Fruit fly (Drosophila melanogaster): ENCODE measurements around the gene CG7794.
A peak's percentile ranks its signal among the peaks of the same experiment; 100 is the strongest.

CG7794 gene

DNA sequence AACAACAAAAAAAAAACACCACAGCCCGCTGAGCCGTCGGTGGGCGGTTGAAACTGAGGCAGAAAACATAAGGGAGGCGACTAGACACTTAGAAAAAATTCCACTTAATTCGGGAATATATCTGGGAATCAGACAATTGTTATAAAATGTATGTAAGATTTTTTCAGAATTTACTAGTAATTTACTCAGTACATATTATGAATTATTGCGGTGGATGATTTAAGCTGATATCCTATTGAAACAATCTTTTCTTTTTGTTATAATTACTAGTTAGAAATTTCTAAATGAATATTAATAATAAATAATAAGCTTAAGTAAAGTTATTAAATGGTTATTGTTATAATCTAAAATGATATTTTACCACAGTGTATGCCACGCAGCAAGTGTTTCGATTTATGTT, 3.8 kb downstream of the CG7794 start (continued):
- TF ChIP-seq Blimp-1 (GFP tag; optimal IDR thresholded peaks at IDR 0.05) (no peak), CG4318 (GFP tag; optimal IDR thresholded peaks at IDR 0.05) (peak; percentile 13), dsx (GFP tag; optimal IDR thresholded peaks at IDR 0.05; ENCODE audit: poor library complexity, severe bottlenecking) (peak; percentile 29), Gug (GFP tag; IDR thresholded peaks at IDR 0.05) (no peak), CG11294 (GFP tag; IDR thresholded peaks at IDR 0.05) (no peak), Eip78C (GFP tag) (peak; percentile 65), CG16779 (tag; optimal IDR thresholded peaks at IDR 0.05) (no peak), Sox15 (GFP tag; optimal IDR thresholded peaks at IDR 0.05) (no peak), CG6808 (GFP tag; optimal IDR thresholded peaks at IDR 0.05) (peak; percentile 6), Sox14 (GFP tag; optimal IDR thresholded peaks at IDR 0.05) (no peak), CG34406 (GFP tag; optimal IDR thresholded peaks at IDR 0.05) (no peak), Smox (GFP tag; optimal IDR thresholded peaks at IDR 0.05) (no peak), dac (GFP tag; optimal IDR thresholded peaks at IDR 0.05) (no peak), lz (GFP tag; optimal IDR thresholded peaks at IDR 0.05) (no peak), OdsH (GFP tag; optimal IDR thresholded peaks at IDR 0.05) (peak; percentile 8), Eip93F (GFP tag; optimal IDR thresholded peaks at IDR 0.05) (no peak), Hr4 (GFP tag; optimal IDR thresholded peaks at IDR 0.05) (peak; percentile 31), CG10631 (GFP tag; optimal IDR thresholded peaks at IDR 0.05) (peak; percentile 48), Eip75B (GFP tag; optimal IDR thresholded peaks at IDR 0.05) (no peak), spab (GFP tag; optimal IDR thresholded peaks at IDR 0.05) (peak; percentile 34), CG1621 (tag; optimal IDR thresholded peaks at IDR 0.05) (no peak), CG15336 (GFP tag; IDR thresholded peaks at IDR 0.05) (peak; percentile 52), CG6276 (GFP tag; optimal IDR thresholded peaks at IDR 0.05) (peak; percentile 17), acj6 (GFP tag; optimal IDR thresholded peaks at IDR 0.05) (peak; percentile 6)

DNA sequence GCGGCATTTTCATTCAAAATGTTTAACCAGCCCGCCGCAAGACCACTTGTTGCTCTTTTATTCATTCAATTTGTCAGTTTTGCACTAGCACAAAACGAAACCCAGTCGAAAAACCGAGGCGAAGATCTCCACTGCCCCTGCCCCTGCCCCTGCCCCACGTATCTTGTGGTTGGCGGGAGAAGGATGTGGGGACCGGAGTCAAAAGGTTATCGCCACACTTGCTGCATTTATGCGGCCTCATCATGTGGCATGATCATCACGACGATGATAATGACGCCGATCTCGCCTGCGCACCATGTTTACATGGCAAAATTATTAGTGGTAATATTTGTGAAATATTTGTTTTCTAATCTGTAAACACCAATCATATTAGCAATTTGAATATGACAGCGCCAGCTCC, 4.3 kb downstream of the CG7794 start:
- no peak for TF ChIP-seq Smox (GFP tag; optimal IDR thresholded peaks at IDR 0.05)
- TF ChIP-seq svp (GFP tag) = peak; percentile 71

DNA sequence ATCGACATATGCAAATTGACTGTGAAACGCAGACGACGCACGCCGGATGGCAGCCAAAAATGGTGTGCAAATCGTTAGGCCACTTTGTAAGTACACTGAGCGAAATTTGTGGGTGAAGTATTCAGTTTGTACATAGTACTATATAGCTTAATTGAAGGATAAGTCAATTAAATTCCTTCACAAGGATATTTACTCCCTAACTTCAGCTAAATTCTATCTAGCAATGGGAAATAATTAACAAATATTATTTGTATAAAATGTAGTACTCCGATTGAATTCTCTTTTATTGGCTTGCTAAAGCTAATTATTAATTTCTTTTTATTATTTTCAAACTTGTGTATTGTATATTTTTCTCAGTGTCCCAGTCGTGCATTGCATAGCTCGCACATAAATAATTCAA, 5.6 kb downstream of the CG7794 start:
- TF ChIP-seq Lpt (GFP tag; optimal IDR thresholded peaks at IDR 0.05) (no peak), CG31627 (GFP tag; optimal IDR thresholded peaks at IDR 0.05) (no peak), Blimp-1 (GFP tag; optimal IDR thresholded peaks at IDR 0.05) (no peak), CG34406 (GFP tag; optimal IDR thresholded peaks at IDR 0.05) (no peak), CG6276 (GFP tag; optimal IDR thresholded peaks at IDR 0.05) (no peak), Met (GFP tag; optimal IDR thresholded peaks at IDR 0.05) (no peak), CG11902 (GFP tag; optimal IDR thresholded peaks at IDR 0.05) (no peak), achi (GFP tag; optimal IDR thresholded peaks at IDR 0.05) (peak; percentile 14), CG16779 (tag; optimal IDR thresholded peaks at IDR 0.05) (no peak), Hr39 (GFP tag; optimal IDR thresholded peaks at IDR 0.05) (no peak), OdsH (GFP tag; optimal IDR thresholded peaks at IDR 0.05) (peak; percentile 24), Sox102F (GFP tag; optimal IDR thresholded peaks at IDR 0.05) (no peak), salr (GFP tag; optimal IDR thresholded peaks at IDR 0.05) (peak in 1 of 2 experiments; percentile 1), CG6854 (GFP tag; optimal IDR thresholded peaks at IDR 0.05) (no peak), CG6163 (GFP tag; IDR thresholded peaks at IDR 0.05) (no peak), fd59A (GFP tag; optimal IDR thresholded peaks at IDR 0.05) (no peak), CG32006 (GFP tag; optimal IDR thresholded peaks at IDR 0.05) (peak; percentile 62), CG8319 (GFP tag; optimal IDR thresholded peaks at IDR 0.05) (no peak), dsx (GFP tag; optimal IDR thresholded peaks at IDR 0.05; ENCODE audit: poor library complexity, severe bottlenecking) (peak; percentile 17), CG7368 (GFP tag; optimal IDR thresholded peaks at IDR 0.05) (no peak), CG6808 (GFP tag; optimal IDR thresholded peaks at IDR 0.05) (no peak), dac (GFP tag; optimal IDR thresholded peaks at IDR 0.05) (no peak), CG1621 (tag; optimal IDR thresholded peaks at IDR 0.05) (no peak), CG4318 (GFP tag; optimal IDR thresholded peaks at IDR 0.05) (peak; percentile 25), CG11762 (GFP tag; optimal IDR thresholded peaks at IDR 0.05; ENCODE audit: insufficient read depth) (no peak), Hr4 (GFP tag; optimal IDR thresholded peaks at IDR 0.05) (peak; percentile 60), svp (GFP tag) (peak; percentile 44), CG3919 (GFP tag; optimal IDR thresholded peaks at IDR 0.05) (no peak), ss (GFP tag; optimal IDR thresholded peaks at IDR 0.05) (no peak), Sox15 (GFP tag; optimal IDR thresholded peaks at IDR 0.05) (no peak), CG15336 (GFP tag; IDR thresholded peaks at IDR 0.05) (peak; percentile 73), lz (GFP tag; optimal IDR thresholded peaks at IDR 0.05) (no peak), Ets96B (tag; optimal IDR thresholded peaks at IDR 0.05) (no peak), Smox (GFP tag; optimal IDR thresholded peaks at IDR 0.05) (no peak), CG9139 (GFP tag; optimal IDR thresholded peaks at IDR 0.05) (no peak), net (GFP tag; optimal IDR thresholded peaks at IDR 0.05) (peak; percentile 5), CG11294 (GFP tag; IDR thresholded peaks at IDR 0.05) (no peak), fkh (GFP tag; optimal IDR thresholded peaks at IDR 0.05) (no peak)

Data from whole organism, prepupa.